Worm (Caenorhabditis elegans): ENCODE data around the gene Y54E2A.8.

Gene Y54E2A.8

ce11 chrII:14814894-14815568 is 36.9 kb downstream of the Y54E2A.8 start, which contains the start of gene W01D2.1 (continued):
- TF ChIP-seq ceh-82 (tag; optimal IDR thresholded peaks at IDR 0.05): peak in 2 of 3 experiments; percentile 48 to 83
- no peak for TF ChIP-seq unc-62 (GFP tag; optimal IDR thresholded peaks at IDR 0.05)
- TF ChIP-seq pag-3 (tag; optimal IDR thresholded peaks at IDR 0.05; ENCODE audit: borderline replicate concordance, insufficient read depth): no peak
- TF ChIP-seq ama-1 (optimal IDR thresholded peaks at IDR 0.05): peak; percentile 24
- peak in 1 of 2 experiments; percentile 57 for TF ChIP-seq mdl-1 (tag; optimal IDR thresholded peaks at IDR 0.05)
- TF ChIP-seq pqm-1 (tag; optimal IDR thresholded peaks at IDR 0.05): no peak
- peak; percentile 73 for TF ChIP-seq fkh-8 (tag; optimal IDR thresholded peaks at IDR 0.05)
- TF ChIP-seq lin-39 (tag; optimal IDR thresholded peaks at IDR 0.05): peak; percentile 32
- no peak for TF ChIP-seq efl-3 (GFP tag; optimal IDR thresholded peaks at IDR 0.05)
- TF ChIP-seq C16A3.4 (tag; optimal IDR thresholded peaks at IDR 0.05): peak; percentile 78
- no peak for TF ChIP-seq nhr-76 (tag; optimal IDR thresholded peaks at IDR 0.05)
- no peak for TF ChIP-seq ceh-90 (tag; optimal IDR thresholded peaks at IDR 0.05)
- TF ChIP-seq dsc-1 (tag; optimal IDR thresholded peaks at IDR 0.05): peak; percentile 41
- TF ChIP-seq F16B12.6 (tag; optimal IDR thresholded peaks at IDR 0.05): peak; percentile 49
- TF ChIP-seq sup-37 (GFP tag; optimal IDR thresholded peaks at IDR 0.05): no peak
- peak; percentile 79 for TF ChIP-seq rnt-1 (tag; optimal IDR thresholded peaks at IDR 0.05)
- no peak for TF ChIP-seq ztf-11 (tag; optimal IDR thresholded peaks at IDR 0.05)
- TF ChIP-seq nhr-12 (tag; optimal IDR thresholded peaks at IDR 0.05): no peak
- TF ChIP-seq hlh-4 (tag; optimal IDR thresholded peaks at IDR 0.05): no peak
- no peak for TF ChIP-seq Y116A8C.19 (tag; optimal IDR thresholded peaks at IDR 0.05; ENCODE audit: borderline replicate concordance)
- no peak for TF ChIP-seq ztf-4 (tag; optimal IDR thresholded peaks at IDR 0.05)
- no peak for TF ChIP-seq ceh-8 (GFP tag; optimal IDR thresholded peaks at IDR 0.05)
- peak; percentile 84 for TF ChIP-seq skn-1 (tag; optimal IDR thresholded peaks at IDR 0.05)
- TF ChIP-seq elt-2 (tag; optimal IDR thresholded peaks at IDR 0.05): no peak
- TF ChIP-seq grh-1 (GFP tag; IDR thresholded peaks at IDR 0.05): no peak
- no peak for TF ChIP-seq ceh-63 (GFP tag; optimal IDR thresholded peaks at IDR 0.05)
- no peak for TF ChIP-seq ets-5 (GFP tag; IDR thresholded peaks at IDR 0.05)
- TF ChIP-seq C34B4.2 (tag; optimal IDR thresholded peaks at IDR 0.05): no peak
- peak; percentile 67 for TF ChIP-seq unc-130 (tag; optimal IDR thresholded peaks at IDR 0.05)
- no peak for TF ChIP-seq hlh-17 (GFP tag; optimal IDR thresholded peaks at IDR 0.05; ENCODE audit: borderline replicate concordance)
- TF ChIP-seq snu-23 (GFP tag; optimal IDR thresholded peaks at IDR 0.05): peak; percentile 76
- TF ChIP-seq egl-27 (tag; optimal IDR thresholded peaks at IDR 0.05): no peak
- peak in 2 of 6 experiments; percentile 18 to 64 for TF ChIP-seq elt-3 (tag; optimal IDR thresholded peaks at IDR 0.05)
- TF ChIP-seq nhr-90 (tag; optimal IDR thresholded peaks at IDR 0.05; ENCODE audit: poor library complexity): peak; percentile 54
- TF ChIP-seq nhr-77 (tag; optimal IDR thresholded peaks at IDR 0.05): peak; percentile 88

ce11 chrII:14816086-14816485 is 37.9 kb downstream of the Y54E2A.8 start:
- no peak for TF ChIP-seq lin-35 (GFP tag; optimal IDR thresholded peaks at IDR 0.05)
- no peak for TF ChIP-seq efl-1 (optimal IDR thresholded peaks at IDR 0.05)
- peak in 1 of 2 experiments; percentile 85 for TF ChIP-seq efl-1 (GFP tag; optimal IDR thresholded peaks at IDR 0.05 in 1 of 2)
- TF ChIP-seq nhr-19 (GFP tag; conservative IDR thresholded peaks at IDR 0.05): no peak
- no peak for TF ChIP-seq aha-1 (tag; optimal IDR thresholded peaks at IDR 0.05)
- no peak for TF ChIP-seq ceh-90 (tag; optimal IDR thresholded peaks at IDR 0.05)
- TF ChIP-seq rnt-1 (tag; optimal IDR thresholded peaks at IDR 0.05): no peak
- no peak for TF ChIP-seq ces-1 (GFP tag; optimal IDR thresholded peaks at IDR 0.05)

All from whole organism, L1 larva.